Worm (Caenorhabditis elegans): ENCODE data around the gene gon-4.

DNA sequence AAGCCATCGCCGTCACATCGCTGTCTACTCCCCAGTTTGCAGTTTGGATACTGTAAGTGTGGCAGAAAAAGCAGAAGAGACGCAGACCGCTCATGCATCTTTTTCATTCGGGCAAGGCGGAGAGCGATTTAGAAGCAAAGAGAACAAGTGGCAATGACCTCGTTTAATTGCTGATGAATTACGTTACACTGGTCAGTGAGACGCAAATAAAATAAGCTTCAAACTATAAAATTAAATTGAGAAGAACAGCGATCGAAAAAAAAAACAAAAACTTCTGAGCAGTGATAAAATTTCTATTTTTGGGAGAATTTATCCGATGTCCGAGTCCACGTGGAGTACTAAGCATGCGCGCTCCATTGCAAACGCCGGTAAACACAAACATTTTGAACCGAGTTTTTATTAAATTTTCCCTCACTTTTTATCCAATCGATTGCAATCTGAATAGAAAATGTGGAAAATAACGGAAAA, 24.5 kb downstream of the gon-4 start, which contains the start of gene C24F3.2:
- TF ChIP-seq dao-5 (tag; optimal IDR thresholded peaks at IDR 0.05) (no peak), W03F9.2 (tag; optimal IDR thresholded peaks at IDR 0.05) (no peak)

Measured in whole organism, L4/young adult.